Fruit fly (Drosophila melanogaster): ENCODE measurements around the gene aay.

aay gene

DNA sequence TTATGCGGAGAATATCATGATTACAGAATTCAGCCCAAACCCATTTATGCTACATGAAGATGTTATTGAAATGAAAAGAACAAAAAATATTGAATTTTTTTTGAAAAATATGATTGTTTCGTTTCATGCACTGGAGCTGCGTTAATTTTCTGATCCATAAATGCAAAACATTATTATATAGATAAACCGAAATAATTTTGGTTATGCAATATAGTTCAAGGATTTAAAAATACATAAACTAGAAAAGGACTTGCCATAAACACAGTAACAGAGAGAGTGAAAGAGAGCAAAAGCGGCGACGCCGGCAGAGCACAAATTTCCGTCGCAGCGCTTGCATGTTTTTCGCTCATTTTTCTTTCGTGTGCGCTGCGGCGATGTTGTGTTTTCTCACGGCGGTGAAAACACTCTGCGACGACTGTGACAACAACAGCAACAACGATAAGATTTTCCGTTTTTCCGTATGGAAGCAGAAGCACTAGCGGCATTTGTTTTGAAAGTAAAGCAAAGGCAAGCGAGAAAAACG lies 39.3 kb downstream of the aay start (continued):
- TF ChIP-seq NfI (GFP tag; optimal IDR thresholded peaks at IDR 0.05) (peak; percentile 81), nom (GFP tag; optimal IDR thresholded peaks at IDR 0.05) (peak; percentile 77), zf30C (GFP tag; optimal IDR thresholded peaks at IDR 0.05) (no peak), ro (GFP tag; IDR thresholded peaks at IDR 0.05) (no peak), h (optimal IDR thresholded peaks at IDR 0.05) (no peak), Tbp (GFP tag; optimal IDR thresholded peaks at IDR 0.05) (no peak), p53 (GFP tag; optimal IDR thresholded peaks at IDR 0.05) (peak; percentile 60), slp2 (GFP tag; optimal IDR thresholded peaks at IDR 0.05) (peak; percentile 77), Trl (optimal IDR thresholded peaks at IDR 0.05) (peak; percentile 43 to 96), Trl (GFP tag; optimal IDR thresholded peaks at IDR 0.05) (peak; percentile 80), twi (tag; optimal IDR thresholded peaks at IDR 0.05) (peak; percentile 68), Blimp-1 (GFP tag; optimal IDR thresholded peaks at IDR 0.05) (peak; percentile 92), CG8944 (GFP tag; optimal IDR thresholded peaks at IDR 0.05) (peak; percentile 51), tgo (GFP tag; IDR thresholded peaks at IDR 0.05) (peak; percentile 72), Neu2 (GFP tag; optimal IDR thresholded peaks at IDR 0.05; ENCODE audit: borderline replicate concordance) (no peak), lab (GFP tag; optimal IDR thresholded peaks at IDR 0.05) (peak; percentile 91), tll (GFP tag; optimal IDR thresholded peaks at IDR 0.05) (no peak), E2f1 (GFP tag; IDR thresholded peaks at IDR 0.05) (peak; percentile 77), pan (optimal IDR thresholded peaks at IDR 0.05) (no peak), pan (GFP tag; optimal IDR thresholded peaks at IDR 0.05 in 1 of 2, IDR thresholded peaks at IDR 0.05 in 1 of 2) (peak in 1 of 2 experiments; percentile 76), fd64A (GFP tag; optimal IDR thresholded peaks at IDR 0.05) (peak; percentile 62), BtbVII (GFP tag; optimal IDR thresholded peaks at IDR 0.05) (peak; percentile 90), CG14667 (GFP tag; IDR thresholded peaks at IDR 0.05) (0 out of 2 replicates have a peak, but pooled peaks have one; percentile 22), Dip2 (GFP tag; IDR thresholded peaks at IDR 0.05) (no peak), CG12155 (GFP tag; optimal IDR thresholded peaks at IDR 0.05) (peak; percentile 59), CG15479 (GFP tag; optimal IDR thresholded peaks at IDR 0.05) (peak; percentile 76), Spps (tag; optimal IDR thresholded peaks at IDR 0.05) (peak; percentile 91), Sox102F (GFP tag; optimal IDR thresholded peaks at IDR 0.05) (peak; percentile 88), ab (GFP tag; optimal IDR thresholded peaks at IDR 0.05) (no peak), HHEX (GFP tag; optimal IDR thresholded peaks at IDR 0.05) (peak; percentile 83), jumu (GFP tag; optimal IDR thresholded peaks at IDR 0.05) (peak; percentile 44), CG14710 (tag; optimal IDR thresholded peaks at IDR 0.05) (peak; percentile 93), chn (GFP tag; optimal IDR thresholded peaks at IDR 0.05) (peak; percentile 69), unpg (GFP tag; optimal IDR thresholded peaks at IDR 0.05) (peak; percentile 95), Bteb2 (GFP tag; optimal IDR thresholded peaks at IDR 0.05) (peak; percentile 76), E2f2 (GFP tag; IDR thresholded peaks at IDR 0.05) (peak; percentile 57; the same call in 1 of the 2 replicates), C15 (GFP tag; IDR thresholded peaks at IDR 0.05) (no peak), CG3726 (GFP tag; IDR thresholded peaks at IDR 0.05) (no peak), MBD-R2 (GFP tag; IDR thresholded peaks at IDR 0.05) (no peak; the same call in 1 of the 2 replicates), Atf6 (GFP tag; IDR thresholded peaks at IDR 0.05) (peak; percentile 73; the same call in 1 of the 2 replicates), Dfd (GFP tag; optimal IDR thresholded peaks at IDR 0.05) (no peak), scrt (GFP tag; optimal IDR thresholded peaks at IDR 0.05) (peak; percentile 90), CG17612 (GFP tag; IDR thresholded peaks at IDR 0.05) (no peak), sisA (GFP tag; IDR thresholded peaks at IDR 0.05) (peak; percentile 48; the same call in 1 of the 2 replicates), nau (GFP tag; optimal IDR thresholded peaks at IDR 0.05) (peak; percentile 89), CG14965 (GFP tag; optimal IDR thresholded peaks at IDR 0.05; ENCODE audit: borderline replicate concordance) (peak; percentile 47), CG2120 (GFP tag; optimal IDR thresholded peaks at IDR 0.05) (peak; percentile 82), toy (GFP tag; IDR thresholded peaks at IDR 0.05) (no peak), lbe (GFP tag; optimal IDR thresholded peaks at IDR 0.05) (peak; percentile 82), insv (GFP tag; optimal IDR thresholded peaks at IDR 0.05) (peak in 1 of 2 experiments; percentile 63), CG4328 (GFP tag; optimal IDR thresholded peaks at IDR 0.05) (peak; percentile 88)

All from whole organism, embryonic.